Worm (Caenorhabditis elegans) whole organism, early embryonic: Measurements from ENCODE around the gene oac-6.

Source experiments
- B0310.2 ChIP-seq: sonication (generic microtip); optimal IDR thresholded peaks from 2 replicates; lab custom pipeline; 2016; ENCODE audit warnings: mild to moderate bottlenecking, missing genetic modification characterization, missing compliant biosample characterization
- F13C5.2 ChIP-seq: sonication (generic microtip); optimal IDR thresholded peaks from 2 replicates; lab custom pipeline; 2017; ENCODE audit warnings: mild to moderate bottlenecking, missing genetic modification characterization, inconsistent platforms, missing compliant biosample characterization
- aly-1 ChIP-seq: sonication (generic microtip); optimal IDR thresholded peaks from 2 replicates; lab custom pipeline; 2016; ENCODE audit warnings: missing genetic modification characterization, missing compliant biosample characterization
- ama-1 ChIP-seq: fragments of 150-350 bp; optimal IDR thresholded peaks from 2 replicates; lab custom pipeline; 2014
- ceh-13 ChIP-seq: fragments of 200-800 bp; sonication (Bioruptor generic); optimal IDR thresholded peaks from 2 replicates; lab custom pipeline; 2018; ENCODE audit warnings: mild to moderate bottlenecking, missing genetic modification characterization, missing compliant biosample characterization
- ceh-36 ChIP-seq: sonication (generic microtip); optimal IDR thresholded peaks from 2 replicates; lab custom pipeline; 2016; ENCODE audit warnings: missing genetic modification characterization, inconsistent platforms, missing compliant biosample characterization
- ets-7 ChIP-seq: sonication (generic microtip); optimal IDR thresholded peaks from 2 replicates; lab custom pipeline; 2016; ENCODE audit warnings: missing genotype, missing genetic modification characterization, missing compliant biosample characterization
- hmbx-1 ChIP-seq: sonication (generic microtip); optimal IDR thresholded peaks from 2 replicates; lab custom pipeline; 2016; ENCODE audit warnings: mild to moderate bottlenecking, missing genetic modification characterization, missing compliant biosample characterization
- hmg-4 ChIP-seq: fragments of 200-800 bp; sonication (Bioruptor generic); optimal IDR thresholded peaks from 2 replicates; lab custom pipeline; 2018; ENCODE audit warnings: mild to moderate bottlenecking, missing genetic modification characterization, missing compliant biosample characterization
- hnd-1 ChIP-seq: sonication (generic microtip); optimal IDR thresholded peaks from 2 replicates; lab custom pipeline; 2016; ENCODE audit warnings: missing genetic modification characterization, missing compliant biosample characterization
- pes-1 ChIP-seq: fragments of 200-800 bp; sonication (Bioruptor generic); IDR thresholded peaks from 2 replicates; pipeline ENCODE4 v1.3.6; 2022; ENCODE audit warnings: missing genetic modification reagents, missing genetic modification characterization, missing compliant biosample characterization
- scrt-1 ChIP-seq: fragments of 200-800 bp; sonication (Bioruptor generic); IDR thresholded peaks from 2 replicates; pipeline ENCODE4 v1.3.6; 2022; ENCODE audit warnings: missing genetic modification characterization, missing compliant biosample characterization
- sea-1 ChIP-seq: fragments of 200-800 bp; sonication (Bioruptor generic); conservative IDR thresholded peaks from 2 replicates; pipeline ENCODE4 v1.3.6; 2022; ENCODE audit warnings: missing genetic modification characterization, missing compliant biosample characterization
- tbx-11 ChIP-seq: fragments of 200-800 bp; sonication (Bioruptor generic); IDR thresholded peaks from 2 replicates; pipeline ENCODE4 v1.3.6; 2022; ENCODE audit warnings: missing genetic modification characterization, missing compliant biosample characterization
- tbx-37 ChIP-seq: fragments of 200-800 bp; sonication (Bioruptor generic); conservative IDR thresholded peaks from 2 replicates; pipeline ENCODE4 v1.3.6; 2022; ENCODE audit warnings: missing genetic modification reagents, missing genetic modification characterization, missing compliant biosample characterization
- tra-4 ChIP-seq: sonication (generic microtip); optimal IDR thresholded peaks from 2 replicates; lab custom pipeline; 2017; ENCODE audit warnings: missing genetic modification characterization, missing compliant biosample characterization

The oac-6 gene

ce11 chrV:16346406-16347108 is 44.0 kb downstream of the oac-6 start, which contains the start of the genes W08G11.5 and W08G11.1:
Gene W08G11.5, minus strand, starts transcription at chrV:16346506.
Gene W08G11.1, plus strand, starts transcription at chrV:16347058.
- TF ChIP-seq pes-1 (GFP tag; lab: Robert Waterston, UW) (no peak), scrt-1 (no peak), tbx-37 (GFP tag; lab: Robert Waterston, UW) (no peak)

- TF ChIP-seq ets-7 (tag; lab: Kevin White, UChicago) (no peak), tbx-11 (GFP tag; lab: Robert Waterston, UW) (no peak), pes-1 (GFP tag; lab: Robert Waterston, UW) (no peak)
These were observed 47.5 kb downstream of the oac-6 start for ce11 chrV:16350061-16350460.

ce11 chrV:16350775-16351378 is 48.4 kb downstream of the oac-6 start:
- TF ChIP-seq tra-4, result no peak
- no peak for TF ChIP-seq tbx-37 (GFP tag; lab: Robert Waterston, UW)
- TF ChIP-seq tbx-11 (GFP tag; lab: Robert Waterston, UW), result no peak
- peak; percentile 13 for TF ChIP-seq hmg-4 (GFP tag; lab: Kevin White, UChicago)

- TF ChIP-seq ceh-36 (tag; lab: Kevin White, UChicago) (no peak), hmg-4 (GFP tag; lab: Kevin White, UChicago) (no peak), tbx-37 (GFP tag; lab: Robert Waterston, UW) (no peak), sea-1 (no peak), aly-1 (tag; lab: Kevin White, UChicago) (no peak), pes-1 (GFP tag; lab: Robert Waterston, UW) (no peak), ceh-13 (GFP tag; lab: Kevin White, UChicago) (no peak), ama-1 (lab: Kevin White, UChicago) (no peak), F13C5.2 (no peak), hmbx-1 (no peak), ets-7 (tag; lab: Kevin White, UChicago) (no peak), scrt-1 (no peak), B0310.2 (tag; lab: Kevin White, UChicago) (no peak), tbx-11 (GFP tag; lab: Robert Waterston, UW) (no peak)
These were observed 49.2 kb downstream of the oac-6 start for ce11 chrV:16351757-16352156.

ce11 chrV:16352282-16352681 is 49.8 kb downstream of the oac-6 start:
- TF ChIP-seq F13C5.2 (no peak), ets-7 (tag; lab: Kevin White, UChicago) (no peak), tra-4 (no peak), tbx-37 (GFP tag; lab: Robert Waterston, UW) (no peak), hmg-4 (GFP tag; lab: Kevin White, UChicago) (no peak), ceh-13 (GFP tag; lab: Kevin White, UChicago) (no peak)

- TF ChIP-seq tra-4, result no peak
- TF ChIP-seq F13C5.2, result no peak
- no peak for TF ChIP-seq aly-1 (tag; lab: Kevin White, UChicago)
- TF ChIP-seq pes-1 (GFP tag; lab: Robert Waterston, UW), result no peak; the same call in 1 of the 2 replicates
- no peak for TF ChIP-seq hnd-1
These were observed 52.2 kb downstream of the oac-6 start for ce11 chrV:16354675-16355074.
